Worm (Caenorhabditis elegans): ENCODE data around the gene H10E21.5.

The H10E21.5 gene

ce11 chrIII:62383-62873 lies 38.7 kb upstream of the H10E21.5 start (continued):
- TF ChIP-seq spr-1 (tag; optimal IDR thresholded peaks at IDR 0.05) (no peak), F44E2.7 (GFP tag; IDR thresholded peaks at IDR 0.05) (no peak), lsy-2 (tag; optimal IDR thresholded peaks at IDR 0.05) (peak in 1 of 2 experiments; percentile 90), spr-3 (GFP tag; optimal IDR thresholded peaks at IDR 0.05) (no peak), mdt-29 (GFP tag; IDR thresholded peaks at IDR 0.05) (0 out of 2 replicates have a peak, but pooled peaks have one; percentile 21), nhr-11 (tag; optimal IDR thresholded peaks at IDR 0.05) (no peak)

ce11 chrIII:61045-61444 lies 37.3 kb upstream of the H10E21.5 start, which contains the start of gene btb-5:
btb-5 (minus strand) TSS chrIII:61145.
- TF ChIP-seq zip-11 (GFP tag; IDR thresholded peaks at IDR 0.05) (no peak), zip-2 (tag; optimal IDR thresholded peaks at IDR 0.05) (no peak), madf-9 (GFP tag; conservative IDR thresholded peaks at IDR 0.05) (no peak), mdl-1 (tag; optimal IDR thresholded peaks at IDR 0.05) (no peak), egl-27 (tag; optimal IDR thresholded peaks at IDR 0.05) (no peak), ztf-7 (tag; optimal IDR thresholded peaks at IDR 0.05) (no peak), daf-8 (GFP tag; IDR thresholded peaks at IDR 0.05) (no peak), pqm-1 (tag; optimal IDR thresholded peaks at IDR 0.05) (no peak), nhr-77 (tag; optimal IDR thresholded peaks at IDR 0.05) (no peak), mdt-29 (GFP tag; IDR thresholded peaks at IDR 0.05) (no peak)

DNA sequence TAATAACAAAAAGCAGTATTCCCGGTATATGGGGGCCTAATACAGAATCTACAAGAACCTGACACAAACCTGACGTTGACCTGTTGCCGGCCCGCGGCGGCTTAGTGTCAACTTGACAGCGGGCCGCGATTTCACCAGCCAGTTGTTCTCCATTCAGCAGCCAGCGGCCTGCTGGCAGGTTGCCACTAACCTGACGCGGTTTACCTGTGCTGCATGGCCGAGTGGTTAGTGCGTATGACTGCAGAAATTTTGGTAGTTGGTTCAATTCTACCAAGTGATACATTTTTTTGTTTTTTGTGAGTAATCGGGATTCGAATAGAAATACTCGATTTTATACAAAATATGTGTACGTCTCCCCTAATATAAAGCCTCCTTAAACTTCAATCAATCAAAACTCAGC lies 35.0 kb upstream of the H10E21.5 start:
- TF ChIP-seq egl-43 (GFP tag; IDR thresholded peaks at IDR 0.05) (peak; percentile 73; the same call in 1 of the 2 replicates), set-16 (GFP tag; IDR thresholded peaks at IDR 0.05) (peak; percentile 43; the same call in 1 of the 2 replicates)

- TF ChIP-seq Y48G9A.11 (GFP tag; IDR thresholded peaks at IDR 0.05): 0 out of 2 replicates have a peak, but pooled peaks have one; percentile 53
Measured at ce11 chrIII:57257-57656, 33.5 kb upstream of the H10E21.5 start.

DNA sequence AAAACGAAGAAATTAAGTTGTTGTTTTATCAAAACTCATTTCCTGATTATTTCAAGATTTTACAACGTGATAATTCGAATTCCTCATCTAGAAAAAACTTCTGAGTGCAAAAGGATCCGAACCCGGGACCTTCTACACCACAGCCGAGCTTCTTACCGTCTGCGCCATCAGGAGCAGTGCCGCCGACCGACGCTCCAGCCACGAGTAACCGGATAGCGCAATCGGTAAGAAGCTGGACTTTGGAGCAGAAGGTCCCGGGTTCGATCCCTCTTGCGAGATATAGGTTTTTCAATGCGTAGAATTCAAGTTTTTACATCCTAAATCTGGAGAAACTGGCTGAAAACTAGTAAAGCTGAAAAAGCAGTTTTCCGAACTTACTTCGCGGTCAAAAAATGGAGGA lies 29.9 kb upstream of the H10E21.5 start:
- TF ChIP-seq set-16 (GFP tag; IDR thresholded peaks at IDR 0.05): peak; percentile 70
- TF ChIP-seq Y48G9A.11 (GFP tag; IDR thresholded peaks at IDR 0.05): 0 out of 2 replicates have a peak, but pooled peaks have one; percentile 55
- TF ChIP-seq sdz-12 (GFP tag; optimal IDR thresholded peaks at IDR 0.05): no peak

DNA sequence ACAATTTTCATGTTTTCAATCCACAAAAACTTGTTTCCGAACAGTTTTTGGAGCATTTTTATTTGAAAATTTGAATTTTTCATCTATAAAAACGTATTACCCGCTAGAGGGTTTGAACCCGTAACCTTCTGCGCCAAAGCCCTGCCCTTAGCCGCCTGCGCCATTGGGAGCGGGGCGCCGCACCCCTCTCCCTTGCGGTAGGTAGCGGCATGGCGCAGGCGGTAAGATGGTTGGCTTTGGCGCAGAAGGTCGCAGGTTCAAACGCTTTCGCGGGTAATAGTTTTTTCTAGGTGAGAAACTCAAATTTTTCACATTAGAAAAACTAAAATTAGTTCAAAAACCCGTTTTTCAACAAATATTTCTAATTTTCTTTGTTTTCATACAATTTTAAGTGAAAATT lies 27.9 kb upstream of the H10E21.5 start:
- TF ChIP-seq mdl-1 (tag; optimal IDR thresholded peaks at IDR 0.05): no peak
- TF ChIP-seq set-16 (GFP tag; IDR thresholded peaks at IDR 0.05): peak; percentile 83
- no peak for TF ChIP-seq attf-4 (tag; optimal IDR thresholded peaks at IDR 0.05)
- no peak for TF ChIP-seq egl-27 (tag; optimal IDR thresholded peaks at IDR 0.05)

- TF ChIP-seq ama-1 (optimal IDR thresholded peaks at IDR 0.05) (no peak), spr-3 (GFP tag; optimal IDR thresholded peaks at IDR 0.05) (no peak), unc-62 (GFP tag; optimal IDR thresholded peaks at IDR 0.05 in 1 of 2) (peak in 1 of 2 experiments; percentile 62), unc-62 (tag; optimal IDR thresholded peaks at IDR 0.05) (no peak), egl-43 (GFP tag; IDR thresholded peaks at IDR 0.05) (0 out of 2 replicates have a peak, but pooled peaks have one; percentile 12), dve-1 (tag; optimal IDR thresholded peaks at IDR 0.05; ENCODE audit: insufficient read depth) (no peak), dmd-8 (GFP tag; IDR thresholded peaks at IDR 0.05) (0 out of 2 replicates have a peak, but pooled peaks have one; percentile 24), set-16 (GFP tag; IDR thresholded peaks at IDR 0.05) (peak; percentile 77), Y5F2A.4 (GFP tag; optimal IDR thresholded peaks at IDR 0.05) (no peak), mxl-2 (GFP tag; conservative IDR thresholded peaks at IDR 0.05) (no peak), nhr-28 (tag; optimal IDR thresholded peaks at IDR 0.05) (no peak)
Measured at ce11 chrIII:50418-50817, 26.7 kb upstream of the H10E21.5 start.
